Worm (Caenorhabditis elegans) whole organism, young adult: ENCODE measurements around the gene clec-145.
A peak's percentile ranks its signal among the peaks of the same experiment; 100 is the strongest.

Source experiments
- C06A6.2 ChIP-seq: fragments of 200-800 bp; sonication (Bioruptor generic); conservative IDR thresholded peaks from 2 replicates; pipeline ENCODE4 v1.3.6; 2022; ENCODE audit warnings: missing genetic modification characterization, missing compliant biosample characterization
- F52B5.7 ChIP-seq: sonication (generic microtip); optimal IDR thresholded peaks from 2 replicates; lab custom pipeline; 2016; ENCODE audit warnings: mild to moderate bottlenecking, missing genetic modification characterization, missing compliant biosample characterization
- F57A8.1 ChIP-seq: fragments of 200-800 bp; sonication (Bioruptor generic); optimal IDR thresholded peaks from 2 replicates; lab custom pipeline; 2018; ENCODE audit warnings: mild to moderate bottlenecking, missing genetic modification characterization, moderate library complexity, missing compliant biosample characterization
- K11D2.4 ChIP-seq: fragments of 200-800 bp; sonication (Bioruptor generic); IDR thresholded peaks from 2 replicates; pipeline ENCODE4 v1.3.6; 2022; ENCODE audit warnings: missing genetic modification reagents, missing genetic modification characterization, missing compliant biosample characterization
- Y53G8AR.9 ChIP-seq: fragments of 200-800 bp; sonication (Bioruptor generic); conservative IDR thresholded peaks from 2 replicates; pipeline ENCODE4 v1.3.6; 2022; ENCODE audit warnings: missing genetic modification reagents, missing genetic modification characterization, missing compliant biosample characterization
- Y56A3A.18 ChIP-seq: fragments of 200-800 bp; sonication (Bioruptor generic); IDR thresholded peaks from 2 replicates; pipeline ENCODE4 v1.3.6; 2022; ENCODE audit warnings: missing genetic modification reagents, missing genetic modification characterization, missing compliant biosample characterization
- ZK185.1 ChIP-seq: sonication (generic microtip); optimal IDR thresholded peaks from 2 replicates; lab custom pipeline; 2016; ENCODE audit warnings: mild to moderate bottlenecking, missing genetic modification characterization, missing compliant biosample characterization; ENCODE audit not compliant: poor library complexity, severe bottlenecking
- atf-7 ChIP-seq: sonication (generic microtip); optimal IDR thresholded peaks from 2 replicates; lab custom pipeline; 2017; ENCODE audit warnings: mild to moderate bottlenecking, missing genetic modification characterization, missing compliant biosample characterization
- ccch-3 ChIP-seq: fragments of 200-800 bp; sonication (Bioruptor generic); optimal IDR thresholded peaks from 2 replicates; lab custom pipeline; 2018; ENCODE audit warnings: mild to moderate bottlenecking, missing genetic modification characterization, missing compliant biosample characterization
- cebp-2 ChIP-seq: fragments of 200-800 bp; sonication (Bioruptor generic); IDR thresholded peaks from 2 replicates; pipeline ENCODE4 v1.3.6; 2022; ENCODE audit warnings: missing genetic modification characterization, missing compliant biosample characterization
- ceh-100 ChIP-seq: fragments of 200-800 bp; sonication (Bioruptor generic); IDR thresholded peaks from 2 replicates; pipeline ENCODE4 v1.3.6; 2022; ENCODE audit warnings: missing genetic modification reagents, missing genetic modification characterization, missing compliant biosample characterization
- ceh-58 ChIP-seq: fragments of 200-800 bp; sonication (Bioruptor generic); IDR thresholded peaks from 2 replicates; pipeline ENCODE4 v1.3.6; 2022; ENCODE audit warnings: missing genetic modification characterization, missing compliant biosample characterization
- ceh-91 ChIP-seq: fragments of 200-800 bp; sonication (Bioruptor generic); IDR thresholded peaks from 2 replicates; pipeline ENCODE4 v1.3.6; 2022; ENCODE audit warnings: missing genetic modification reagents, missing genetic modification characterization, missing compliant biosample characterization
- chd-7 ChIP-seq: sonication (generic microtip); optimal IDR thresholded peaks from 2 replicates; lab custom pipeline; 2016; ENCODE audit warnings: mild to moderate bottlenecking, missing genetic modification characterization, moderate library complexity, missing compliant biosample characterization
- dox-1 ChIP-seq: fragments of 200-800 bp; sonication (Bioruptor generic); IDR thresholded peaks from 2 replicates; pipeline ENCODE4 v1.3.6; 2022; ENCODE audit warnings: missing genetic modification reagents, missing genetic modification characterization, missing compliant biosample characterization
- egl-44 ChIP-seq: fragments of 200-800 bp; sonication (Bioruptor generic); IDR thresholded peaks from 2 replicates; pipeline ENCODE4 v1.3.6; 2022; ENCODE audit warnings: missing genetic modification reagents, missing genetic modification characterization, missing compliant biosample characterization
- egrh-3 ChIP-seq: fragments of 200-800 bp; sonication (Bioruptor generic); IDR thresholded peaks from 2 replicates; pipeline ENCODE4 v1.3.6; 2022; ENCODE audit warnings: missing genetic modification reagents, missing genetic modification characterization, missing compliant biosample characterization
- hmg-1.2 ChIP-seq: fragments of 200-800 bp; sonication (Bioruptor generic); IDR thresholded peaks from 2 replicates; pipeline ENCODE4 v1.3.6; 2022; ENCODE audit warnings: missing genetic modification reagents, missing genetic modification characterization, missing compliant biosample characterization
- let-526 ChIP-seq: fragments of 200-800 bp; sonication (Bioruptor generic); IDR thresholded peaks from 2 replicates; pipeline ENCODE4 v1.3.6; 2022; ENCODE audit warnings: missing genetic modification reagents, missing genetic modification characterization, missing compliant biosample characterization
- lin-26 ChIP-seq: fragments of 200-800 bp; sonication (Bioruptor generic); IDR thresholded peaks from 2 replicates; pipeline ENCODE4 v1.3.6; 2022; ENCODE audit warnings: missing genetic modification reagents, missing genetic modification characterization, missing compliant biosample characterization
- lin-40 ChIP-seq: sonication (generic microtip); optimal IDR thresholded peaks from 2 replicates; lab custom pipeline; 2016; ENCODE audit warnings: missing genetic modification characterization, mild to moderate bottlenecking, missing compliant biosample characterization, missing genotype, missing genetic modification reagents
- lsy-27 ChIP-seq: sonication (generic microtip); optimal IDR thresholded peaks from 2 replicates; lab custom pipeline; 2017; ENCODE audit warnings: missing genetic modification characterization, mild to moderate bottlenecking, missing compliant biosample characterization, antibody characterized with exemption, missing genotype, borderline replicate concordance; ENCODE audit not compliant: insufficient read depth
- mcd-1 ChIP-seq: fragments of 200-800 bp; sonication (Bioruptor generic); IDR thresholded peaks from 2 replicates; pipeline ENCODE4 v1.3.6; 2022; ENCODE audit warnings: missing genetic modification reagents, missing genetic modification characterization, missing compliant biosample characterization
- nhr-27 ChIP-seq: fragments of 200-800 bp; sonication (Bioruptor generic); optimal IDR thresholded peaks from 2 replicates; lab custom pipeline; 2018; ENCODE audit warnings: mild to moderate bottlenecking, missing genetic modification characterization, moderate library complexity, missing compliant biosample characterization
- nhr-80 ChIP-seq: sonication (generic microtip); optimal IDR thresholded peaks from 2 replicates; lab custom pipeline; 2016; ENCODE audit warnings: missing genetic modification characterization, missing compliant biosample characterization
- pha-4 ChIP-seq: fragments of 150-350 bp; sonication (generic microtip); optimal IDR thresholded peaks from 2 replicates; lab custom pipeline; 2014; ENCODE audit warnings: missing biosample characterization, missing genetic modification reagents, missing genetic modification characterization
- rcor-1 ChIP-seq: fragments of 200-800 bp; sonication (Bioruptor generic); IDR thresholded peaks from 2 replicates; pipeline ENCODE4 v1.3.6; 2022; ENCODE audit warnings: missing genetic modification reagents, missing genetic modification characterization, missing compliant biosample characterization
- sea-2 ChIP-seq: fragments of 200-800 bp; sonication (Bioruptor generic); IDR thresholded peaks from 2 replicates; pipeline ENCODE4 v1.3.6; 2022; ENCODE audit warnings: missing genetic modification characterization, missing compliant biosample characterization
- tlf-1 ChIP-seq: fragments of 200-800 bp; sonication (Bioruptor generic); optimal IDR thresholded peaks from 2 replicates; lab custom pipeline; 2018; ENCODE audit warnings: mild to moderate bottlenecking, missing genetic modification characterization, missing compliant biosample characterization
- unc-62 ChIP-seq: fragments of 150-350 bp; optimal IDR thresholded peaks from 2 replicates; lab custom pipeline; 2014; ENCODE audit warnings: missing biosample characterization, missing genetic modification reagents, missing genetic modification characterization
- zfh-2 ChIP-seq: fragments of 200-800 bp; sonication (Bioruptor generic); conservative IDR thresholded peaks from 2 replicates; pipeline ENCODE4 v1.3.6; 2022; ENCODE audit warnings: missing genetic modification reagents, missing genetic modification characterization, missing compliant biosample characterization
- ztf-26 ChIP-seq: sonication (generic microtip); optimal IDR thresholded peaks from 2 replicates; lab custom pipeline; 2017; ENCODE audit warnings: missing genetic modification characterization, missing compliant biosample characterization
- ztf-3 ChIP-seq: fragments of 200-800 bp; sonication (Bioruptor generic); optimal IDR thresholded peaks from 2 replicates; lab custom pipeline; 2018; ENCODE audit warnings: mild to moderate bottlenecking, missing genetic modification characterization, missing compliant biosample characterization

Gene clec-145

DNA sequence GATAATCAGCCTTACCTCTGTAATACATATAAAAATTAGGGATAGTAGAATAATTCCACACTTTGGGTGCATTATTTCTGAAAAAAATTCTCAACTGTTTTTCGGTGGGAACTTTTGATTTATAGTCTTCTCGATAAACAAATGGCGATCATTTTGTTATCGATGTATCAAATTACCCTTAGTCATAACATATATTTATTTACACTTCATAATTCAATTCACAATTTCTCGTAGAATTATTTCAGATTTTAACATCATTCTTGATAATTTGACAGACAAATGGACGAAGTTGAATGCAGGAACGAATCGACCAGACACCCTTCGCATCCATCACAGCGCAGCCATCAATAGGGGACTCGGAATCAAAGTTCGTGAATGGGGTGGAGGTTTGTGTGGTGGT lies at the start of gene clec-145:
TSS of gene clec-145 (minus strand) at position 101 of the 400 bp plus-strand sequence.
- no peak for TF ChIP-seq ceh-100 (GFP tag; lab: Robert Waterston, UW)
- no peak for TF ChIP-seq chd-7 (tag; lab: Kevin White, UChicago)
- no peak for TF ChIP-seq let-526
- no peak for TF ChIP-seq cebp-2 (GFP tag; lab: Robert Waterston, UW)
- TF ChIP-seq lsy-27 (tag; lab: Kevin White, UChicago) = no peak
- no peak for TF ChIP-seq ceh-58 (GFP tag; lab: Robert Waterston, UW)

DNA sequence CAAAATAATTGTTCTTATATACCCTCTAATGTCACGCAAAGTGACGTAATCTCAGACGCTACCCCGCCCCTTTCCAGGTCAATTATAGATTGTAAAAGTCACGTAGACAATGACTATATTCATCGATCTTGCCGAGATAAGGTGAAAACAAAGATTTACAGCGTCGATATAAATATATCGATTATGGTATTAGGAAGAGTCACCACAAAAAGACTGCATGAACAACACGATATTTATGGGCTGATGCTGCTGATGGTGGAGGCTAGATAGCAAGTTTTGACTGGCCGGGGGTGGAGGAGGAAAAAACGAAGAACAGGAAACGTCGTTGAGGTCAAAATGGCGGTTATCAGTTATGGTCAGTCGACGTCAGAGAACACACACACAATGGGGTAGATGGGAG lies 48.2 kb upstream of the clec-145 start:
- TF ChIP-seq lin-40 (tag; lab: Kevin White, UChicago) (peak; percentile 29), ceh-91 (GFP tag; lab: Robert Waterston, UW) (no peak), nhr-80 (tag; lab: Kevin White, UChicago) (peak; percentile 62), ZK185.1 (tag; lab: Kevin White, UChicago) (peak; percentile 5)

DNA sequence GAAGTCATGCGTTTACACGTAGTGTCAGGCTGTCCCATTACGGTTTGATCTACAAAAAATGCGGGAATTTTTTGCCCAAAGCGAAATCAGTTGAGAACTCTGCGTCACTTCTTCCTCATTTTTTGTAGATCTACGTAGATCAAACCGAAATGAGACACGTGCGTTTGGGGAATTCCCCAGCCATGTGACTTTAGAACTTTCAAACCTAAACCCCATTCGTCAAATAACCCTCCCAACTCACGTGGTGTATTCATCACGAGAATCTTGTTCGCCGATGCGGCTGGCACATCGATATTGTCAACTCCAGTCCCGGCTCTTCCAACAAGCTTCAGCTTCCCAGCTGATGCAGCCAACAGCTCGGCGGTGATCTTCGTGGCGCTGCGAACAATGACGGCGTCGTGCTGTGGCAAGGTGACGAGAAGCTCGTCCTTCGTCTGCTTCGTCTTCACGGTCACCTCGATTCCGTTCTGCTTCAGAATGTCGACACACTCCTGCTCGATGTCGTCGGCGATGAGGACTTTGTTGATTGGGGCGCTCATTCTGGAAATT lies 47.7 kb upstream of the clec-145 start, which contains the start of gene phdh-1:
TSS of gene phdh-1 (minus strand) at position 540 of the 549 bp plus-strand sequence.
- no peak for TF ChIP-seq ztf-26 (tag; lab: Kevin White, UChicago)
- no peak for TF ChIP-seq ztf-3
- no peak for TF ChIP-seq pha-4 (tag; lab: Kevin White, UChicago)
- TF ChIP-seq nhr-27 (tag; lab: Kevin White, UChicago) = no peak
- no peak for TF ChIP-seq rcor-1 (GFP tag; lab: Robert Waterston, UW)
- TF ChIP-seq mcd-1 (GFP tag; lab: Robert Waterston, UW) = 0 out of 2 replicates have a peak, but pooled peaks have one; percentile 5
- TF ChIP-seq tlf-1 (GFP tag; lab: Kevin White, UChicago) = no peak
- peak; percentile 40; the same call in 1 of the 2 replicates for TF ChIP-seq zfh-2
- TF ChIP-seq dox-1 (GFP tag; lab: Robert Waterston, UW) = no peak
- peak; percentile 23 for TF ChIP-seq F57A8.1 (GFP tag; lab: Kevin White, UChicago)
- 0 out of 2 replicates have a peak, but pooled peaks have one; percentile 15 for TF ChIP-seq lin-26 (GFP tag; lab: Robert Waterston, UW)
- no peak for TF ChIP-seq unc-62

DNA sequence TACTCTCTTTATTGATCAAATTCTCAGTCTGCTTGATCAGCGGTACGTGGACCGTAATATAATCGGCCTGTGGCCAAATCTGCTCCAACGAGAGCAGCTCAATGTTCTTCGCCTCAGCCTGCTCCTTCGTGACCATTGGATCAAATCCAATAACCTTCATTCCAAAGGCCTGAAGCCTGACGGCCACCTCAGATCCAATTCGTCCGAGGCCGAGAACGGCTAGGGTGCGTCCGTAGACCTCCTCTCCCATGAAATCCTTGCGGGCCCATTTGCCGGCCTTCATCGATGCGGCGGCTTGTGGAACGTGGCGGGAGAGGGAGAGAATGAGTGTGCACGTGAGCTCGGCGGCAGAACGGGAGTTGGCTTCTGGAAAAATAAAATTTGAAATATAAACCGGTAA lies 47.1 kb upstream of the clec-145 start:
- TF ChIP-seq egrh-3 (GFP tag; lab: Robert Waterston, UW) (peak; percentile 36; the same call in 1 of the 2 replicates), ceh-91 (GFP tag; lab: Robert Waterston, UW) (no peak), zfh-2 (peak; percentile 50; the same call in 1 of the 2 replicates)

DNA sequence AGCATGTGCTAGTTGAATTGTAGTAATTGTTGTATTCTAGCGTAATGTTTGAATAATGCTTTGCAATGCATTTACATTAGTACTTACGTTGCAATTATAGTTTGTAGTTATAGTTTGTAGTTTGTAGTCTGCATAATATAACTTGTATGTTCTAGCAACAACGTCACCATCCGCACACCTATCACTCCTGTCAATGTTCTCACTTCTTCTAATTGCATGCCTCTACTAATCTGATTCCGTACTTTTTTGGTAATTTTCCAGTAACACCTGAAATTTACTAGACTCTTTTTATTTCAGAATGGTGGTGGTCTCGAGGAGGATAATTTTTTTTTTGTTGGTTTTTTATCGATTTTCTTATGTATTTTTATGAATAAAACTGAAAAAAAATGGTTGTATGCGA lies 46.2 kb upstream of the clec-145 start:
- TF ChIP-seq egl-44 (GFP tag; lab: Robert Waterston, UW) (no peak), Y56A3A.18 (GFP tag; lab: Robert Waterston, UW) (0 out of 2 replicates have a peak, but pooled peaks have one; percentile 38), C06A6.2 (GFP tag; lab: Robert Waterston, UW) (no peak), F52B5.7 (tag; lab: Kevin White, UChicago) (no peak), sea-2 (GFP tag; lab: Robert Waterston, UW) (no peak), hmg-1.2 (no peak), K11D2.4 (0 out of 2 replicates have a peak, but pooled peaks have one; percentile 11), lin-40 (tag; lab: Kevin White, UChicago) (no peak), atf-7 (tag; lab: Kevin White, UChicago) (no peak), Y53G8AR.9 (GFP tag; lab: Robert Waterston, UW) (peak; percentile 67), ccch-3 (no peak)
